Fruit fly (Drosophila melanogaster) whole organism, embryonic: ENCODE measurements around the gene Jhbp14.

Experiments
- Ada2b ChIP-seq: fragments of 200-800 bp; sonication (Bioruptor generic); IDR thresholded peaks from 2 replicates; pipeline ENCODE4 v1.3.6; 2022; ENCODE audit warnings: missing biosample characterization, missing genetic modification characterization
- Bgb ChIP-seq: fragments of 200-800 bp; sonication (Bioruptor generic); IDR thresholded peaks from 2 replicates; pipeline ENCODE4 v1.3.6; 2022; ENCODE audit warnings: missing biosample characterization, missing genetic modification characterization; ENCODE audit not compliant: partially characterized antibody
- CG10267 ChIP-seq: fragments of 200-800 bp; sonication (Bioruptor generic); optimal IDR thresholded peaks from 2 replicates; lab custom pipeline; 2018; ENCODE audit warnings: missing biosample characterization, mild to moderate bottlenecking, missing genetic modification characterization, moderate library complexity
- CG11560 ChIP-seq: fragments of 200-800 bp; sonication (Bioruptor generic); IDR thresholded peaks from 3 replicates; pipeline ENCODE4 v1.3.6; 2022; ENCODE audit warnings: missing biosample characterization, missing genetic modification characterization
- CG11696 ChIP-seq: fragments of 200-800 bp; sonication (Bioruptor generic); IDR thresholded peaks from 2 replicates; pipeline ENCODE4 v1.3.6; 2022; ENCODE audit warnings: missing biosample characterization, missing genetic modification characterization
- CG12769 ChIP-seq: fragments of 200-800 bp; sonication (Bioruptor generic); optimal IDR thresholded peaks from 2 replicates; lab custom pipeline; 2019; ENCODE audit warnings: missing biosample characterization, mild to moderate bottlenecking, missing genetic modification characterization, moderate library complexity
- CG15011 ChIP-seq: fragments of 200-800 bp; sonication (Bioruptor generic); optimal IDR thresholded peaks from 3 replicates; lab custom pipeline; 2018; ENCODE audit warnings: missing biosample characterization, mild to moderate bottlenecking, missing genetic modification characterization
- CG15269 ChIP-seq: fragments of 200-800 bp; sonication (Bioruptor generic); optimal IDR thresholded peaks from 2 replicates; lab custom pipeline; 2018; ENCODE audit warnings: missing biosample characterization, mild to moderate bottlenecking, missing genetic modification characterization, moderate library complexity
- CG16813 ChIP-seq: fragments of 200-800 bp; sonication (Bioruptor generic); IDR thresholded peaks from 3 replicates; pipeline ENCODE4 v1.3.6; 2022; ENCODE audit warnings: missing biosample characterization, missing genetic modification characterization; ENCODE audit not compliant: partially characterized antibody
- CG17912 ChIP-seq: fragments of 200-800 bp; sonication (Bioruptor generic); optimal IDR thresholded peaks from 2 replicates; lab custom pipeline; 2018; ENCODE audit warnings: missing biosample characterization, mild to moderate bottlenecking, missing genetic modification characterization
- CG18764 ChIP-seq: fragments of 200-800 bp; sonication (Bioruptor generic); optimal IDR thresholded peaks from 3 replicates; lab custom pipeline; 2016; ENCODE audit warnings: missing biosample characterization, missing genetic modification characterization
- CG2120 ChIP-seq: fragments of 200-800 bp; sonication (Bioruptor generic); optimal IDR thresholded peaks from 3 replicates; lab custom pipeline; 2016; ENCODE audit warnings: missing biosample characterization, missing genetic modification characterization
- CG33557 ChIP-seq: fragments of 200-800 bp; sonication (Bioruptor generic); optimal IDR thresholded peaks from 2 replicates; lab custom pipeline; 2019; ENCODE audit warnings: missing biosample characterization, mild to moderate bottlenecking, missing genetic modification characterization, moderate library complexity
- CG3838 ChIP-seq: fragments of 200-800 bp; sonication (Bioruptor generic); optimal IDR thresholded peaks from 3 replicates; lab custom pipeline; 2016; ENCODE audit warnings: missing biosample characterization, missing genetic modification characterization
- CG4820 ChIP-seq: fragments of 200-800 bp; sonication (Bioruptor generic); optimal IDR thresholded peaks from 3 replicates; lab custom pipeline; 2016; ENCODE audit warnings: missing biosample characterization, missing genetic modification characterization
- CG6689 ChIP-seq: fragments of 200-800 bp; sonication (Bioruptor generic); IDR thresholded peaks from 2 replicates; pipeline ENCODE4 v1.3.6; 2022; ENCODE audit warnings: missing biosample characterization, missing genetic modification characterization
- CG7271 ChIP-seq: fragments of 200-800 bp; sonication (Bioruptor generic); optimal IDR thresholded peaks from 2 replicates; lab custom pipeline; 2018; ENCODE audit warnings: missing biosample characterization, mild to moderate bottlenecking, missing genetic modification characterization, moderate library complexity
- CG7357 ChIP-seq: fragments of 200-800 bp; sonication (Bioruptor generic); IDR thresholded peaks from 3 replicates; pipeline ENCODE4 v1.3.6; 2022; ENCODE audit warnings: missing biosample characterization, missing genetic modification characterization
- CG7556 ChIP-seq: fragments of 200-800 bp; sonication (Bioruptor generic); optimal IDR thresholded peaks from 2 replicates; lab custom pipeline; 2017; ENCODE audit warnings: missing biosample characterization, mild to moderate bottlenecking, missing genetic modification characterization
- CG7839 ChIP-seq: fragments of 200-800 bp; sonication (Bioruptor generic); optimal IDR thresholded peaks from 3 replicates; lab custom pipeline; 2018; ENCODE audit warnings: missing biosample characterization, mild to moderate bottlenecking, missing genetic modification characterization, moderate library complexity
- CG7928 ChIP-seq: fragments of 200-800 bp; sonication (Bioruptor generic); optimal IDR thresholded peaks from 2 replicates; lab custom pipeline; 2017; ENCODE audit warnings: missing biosample characterization, mild to moderate bottlenecking, missing genetic modification characterization
- CG8359 ChIP-seq: fragments of 200-800 bp; sonication (Bioruptor generic); optimal IDR thresholded peaks from 2 replicates; lab custom pipeline; 2017; ENCODE audit warnings: missing biosample characterization, mild to moderate bottlenecking, missing genetic modification characterization, borderline replicate concordance
- CG9932 ChIP-seq: fragments of 200-800 bp; sonication (Bioruptor generic); IDR thresholded peaks from 2 replicates; pipeline ENCODE4 v1.3.6; 2022; ENCODE audit warnings: missing biosample characterization, missing genetic modification characterization
- Dref ChIP-seq: fragments of 200-800 bp; sonication (Bioruptor generic); IDR thresholded peaks from 2 replicates; pipeline ENCODE4 v1.3.6; 2022; ENCODE audit warnings: missing biosample characterization, missing genetic modification characterization
- Eip74EF ChIP-seq, 2 experiments: fragments of 200-800 bp in 1 of 2; fragments of >200 bp in 1 of 2; sonication (Bioruptor generic) in 1 of 2; optimal IDR thresholded peaks; 2 replicates each; lab custom pipeline; 2017 to 2019; ENCODE audit warnings: missing biosample characterization in 2 of 2, missing genetic modification characterization in 2 of 2, mild to moderate bottlenecking in 1 of 2, moderate library complexity in 1 of 2
- Elba2 ChIP-seq: fragments of 200-800 bp; sonication (Bioruptor generic); optimal IDR thresholded peaks from 3 replicates; lab custom pipeline; 2016; ENCODE audit warnings: missing biosample characterization, missing genetic modification characterization
- Sox102F ChIP-seq: fragments of 200-800 bp; sonication (Bioruptor generic); optimal IDR thresholded peaks from 2 replicates; lab custom pipeline; 2018; ENCODE audit warnings: missing biosample characterization, mild to moderate bottlenecking, missing genetic modification characterization, moderate library complexity
- Ssrp ChIP-seq: fragments of 200-800 bp; sonication (Bioruptor generic); optimal IDR thresholded peaks from 2 replicates; lab custom pipeline; 2018; ENCODE audit warnings: missing biosample characterization, mild to moderate bottlenecking, missing genetic modification characterization, moderate library complexity
- Taf1 ChIP-seq: fragments of 200-800 bp; sonication (Bioruptor generic); IDR thresholded peaks from 2 replicates; pipeline ENCODE4 v1.3.6; 2022; ENCODE audit warnings: missing biosample characterization, missing genetic modification characterization
- YL-1 ChIP-seq: fragments of 200-800 bp; sonication (Bioruptor generic); optimal IDR thresholded peaks from 3 replicates; lab custom pipeline; 2017; ENCODE audit warnings: missing biosample characterization, mild to moderate bottlenecking, missing genetic modification characterization
- cas ChIP-seq: fragments of 200-800 bp; sonication (Bioruptor generic); IDR thresholded peaks from 2 replicates; pipeline ENCODE4 v1.3.6; 2022; ENCODE audit warnings: missing biosample characterization, missing genetic modification characterization
- chinmo ChIP-seq: fragments of 200-800 bp; sonication (Bioruptor generic); IDR thresholded peaks from 4 replicates; pipeline ENCODE4 v1.3.6; 2022; ENCODE audit warnings: missing biosample characterization, missing genetic modification characterization; ENCODE audit not compliant: partially characterized antibody
- corto ChIP-seq: fragments of 200-800 bp; sonication (Bioruptor generic); optimal IDR thresholded peaks from 2 replicates; lab custom pipeline; 2016; ENCODE audit warnings: missing biosample characterization, mild to moderate bottlenecking, missing genetic modification characterization, moderate library complexity
- cwo ChIP-seq: fragments of 200-800 bp; sonication (Bioruptor generic); optimal IDR thresholded peaks from 3 replicates; lab custom pipeline; 2017; ENCODE audit warnings: missing biosample characterization, missing genetic modification characterization, mild to moderate bottlenecking, moderate library complexity, missing genetic modification reagents
- ewg ChIP-seq: fragments of 200-800 bp; sonication (Bioruptor generic); optimal IDR thresholded peaks from 3 replicates; lab custom pipeline; 2017; ENCODE audit warnings: mild to moderate bottlenecking, missing biosample characterization, missing genetic modification reagents, missing genetic modification characterization
- eyg ChIP-seq: fragments of 200-800 bp; sonication (Bioruptor generic); optimal IDR thresholded peaks from 3 replicates; lab custom pipeline; 2016; ENCODE audit warnings: missing biosample characterization, missing genetic modification characterization
- fd102C ChIP-seq: fragments of 200-800 bp; sonication (Bioruptor generic); optimal IDR thresholded peaks from 2 replicates; lab custom pipeline; 2018; ENCODE audit warnings: missing biosample characterization, mild to moderate bottlenecking, missing genetic modification characterization, moderate library complexity
- gce ChIP-seq: fragments of 200-800 bp; sonication (Bioruptor generic); IDR thresholded peaks from 3 replicates; pipeline ENCODE4 v1.3.6; 2022; ENCODE audit warnings: missing biosample characterization, missing genetic modification characterization
- hbn ChIP-seq: fragments of 200-800 bp; sonication (Bioruptor generic); IDR thresholded peaks from 2 replicates; pipeline ENCODE4 v1.3.6; 2022; ENCODE audit warnings: missing biosample characterization, missing genetic modification characterization; ENCODE audit not compliant: partially characterized antibody
- hth ChIP-seq: fragments of >200 bp; optimal IDR thresholded peaks from 2 replicates; lab custom pipeline; 2017; ENCODE audit warnings: inconsistent platforms
- maf-S ChIP-seq: fragments of 200-800 bp; sonication (Bioruptor generic); optimal IDR thresholded peaks from 2 replicates; lab custom pipeline; 2016; ENCODE audit warnings: missing biosample characterization, missing genetic modification characterization
- prd ChIP-seq, 3 experiments: fragments of >200 bp in 2 of 3; fragments of 200-800 bp in 1 of 3; sonication (Bioruptor generic) in 1 of 3; optimal IDR thresholded peaks in 2 of 3; IDR thresholded peaks in 1 of 3; 2 replicates in 2 of 3; 3 replicates in 1 of 3; pipeline versions ENCODE4 v1.3.6 to Lab custom; 2017 to 2022; ENCODE audit warnings: missing biosample characterization in 1 of 3, missing genetic modification characterization in 1 of 3
- sc ChIP-seq, 3 experiments: fragments of >200 bp in 2 of 3; fragments of 200-800 bp in 1 of 3; sonication (Bioruptor generic) in 1 of 3; optimal IDR thresholded peaks; 2 replicates in 2 of 3; 3 replicates in 1 of 3; lab custom pipeline; 2017; ENCODE audit warnings: mild to moderate bottlenecking in 1 of 3, missing biosample characterization in 1 of 3, missing genetic modification characterization in 1 of 3, missing genetic modification reagents in 1 of 3
- tin ChIP-seq: fragments of 200-800 bp; sonication (Bioruptor generic); optimal IDR thresholded peaks from 3 replicates; lab custom pipeline; 2016; ENCODE audit warnings: missing biosample characterization, missing genetic modification characterization
- toy ChIP-seq: fragments of 200-800 bp; sonication (Bioruptor generic); IDR thresholded peaks from 2 replicates; pipeline ENCODE4 v1.3.6; 2022; ENCODE audit warnings: missing biosample characterization, missing genetic modification characterization
- vvl ChIP-seq: fragments of 200-800 bp; sonication (Bioruptor generic); IDR thresholded peaks from 2 replicates; pipeline ENCODE4 v1.3.6; 2022; ENCODE audit warnings: missing biosample characterization, missing genetic modification characterization
- wek ChIP-seq: fragments of 200-800 bp; sonication (Bioruptor generic); optimal IDR thresholded peaks from 3 replicates; lab custom pipeline; 2018; ENCODE audit warnings: missing biosample characterization, mild to moderate bottlenecking, missing genetic modification characterization, moderate library complexity
- zf30C ChIP-seq: fragments of 200-800 bp; sonication (Bioruptor generic); optimal IDR thresholded peaks from 3 replicates; lab custom pipeline; 2018; ENCODE audit warnings: missing biosample characterization, mild to moderate bottlenecking, missing genetic modification characterization
- zfh2 ChIP-seq: fragments of 200-800 bp; sonication (Bioruptor generic); optimal IDR thresholded peaks from 2 replicates; lab custom pipeline; 2016; ENCODE audit warnings: missing biosample characterization, missing genetic modification characterization

The Jhbp14 gene

DNA sequence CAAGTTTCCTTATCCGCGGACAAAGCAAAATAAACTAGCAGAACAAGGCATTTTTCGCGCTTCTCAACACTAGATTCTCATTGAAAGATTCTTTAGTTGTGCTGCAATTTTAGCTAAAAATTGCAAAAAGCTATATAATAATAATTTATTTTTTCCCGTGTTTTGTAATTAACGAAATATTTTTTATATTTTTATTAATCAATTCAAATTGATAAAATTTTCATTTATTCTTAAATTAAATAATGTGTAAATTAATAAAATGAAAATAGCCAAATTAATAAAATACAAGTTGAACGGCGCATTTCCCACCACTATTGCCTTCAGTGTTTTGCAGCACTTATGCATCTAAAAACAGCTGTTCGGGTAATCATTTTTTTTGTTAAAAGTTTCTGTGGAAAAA is 50.2 kb downstream of the Jhbp14 start, which contains the start of the genes Drep4 and Uvrag (continued):
- TF ChIP-seq CG33557 (GFP tag; lab: Kevin White, UChicago) (peak; percentile 59), CG7357 (0 out of 3 replicates have a peak, but pooled peaks have one; percentile 22), vvl (GFP tag; lab: Robert Waterston, UW) (no peak), CG10267 (tag; lab: Kevin White, UChicago) (peak; percentile 97), gce (GFP tag; lab: Robert Waterston, UW) (no peak), Ada2b (GFP tag; lab: Robert Waterston, UW) (no peak; the same call in 1 of the 2 replicates), tin (GFP tag; lab: Kevin White, UChicago) (peak; percentile 64), sc (optimal IDR thresholded peaks at IDR 0.05; lab: Kevin White, UChicago) (no peak), sc (GFP tag; optimal IDR thresholded peaks at IDR 0.05; lab: Kevin White, UChicago) (no peak), CG11560 (tag; lab: Robert Waterston, UW) (no peak), CG16813 (GFP tag; lab: Robert Waterston, UW) (no peak), cwo (no peak), fd102C (GFP tag; lab: Kevin White, UChicago) (no peak), Ssrp (peak; percentile 74), CG6689 (GFP tag; lab: Robert Waterston, UW) (peak; percentile 31; the same call in 1 of the 2 replicates), CG15011 (GFP tag; lab: Kevin White, UChicago) (no peak), Bgb (GFP tag; lab: Robert Waterston, UW) (no peak), eyg (no peak), CG7271 (no peak), CG7928 (no peak), Sox102F (GFP tag; lab: Kevin White, UChicago) (peak; percentile 64), CG2120 (GFP tag; lab: Kevin White, UChicago) (peak; percentile 55), CG8359 (no peak), Eip74EF (GFP tag; optimal IDR thresholded peaks at IDR 0.05; lab: Kevin White, UChicago) (no peak), CG11696 (GFP tag; lab: Robert Waterston, UW) (no peak), CG17912 (GFP tag; lab: Kevin White, UChicago) (no peak), CG7839 (tag; lab: Kevin White, UChicago) (no peak), CG7556 (no peak), CG12769 (tag; lab: Kevin White, UChicago) (no peak), Dref (GFP tag; lab: Robert Waterston, UW) (no peak), prd (optimal IDR thresholded peaks at IDR 0.05; lab: Kevin White, UChicago) (no peak), prd (GFP tag; IDR thresholded peaks at IDR 0.05; lab: Robert Waterston, UW) (peak; percentile 59; the same call in 1 of the 3 replicates), CG4820 (GFP tag; lab: Kevin White, UChicago) (peak; percentile 43), CG15269 (tag; lab: Kevin White, UChicago) (no peak), Taf1 (no peak), ewg (peak; percentile 47), maf-S (GFP tag; lab: Kevin White, UChicago) (no peak), CG3838 (GFP tag; lab: Kevin White, UChicago) (no peak), zfh2 (GFP tag; lab: Kevin White, UChicago) (peak; percentile 50), zf30C (GFP tag; lab: Kevin White, UChicago) (no peak), hbn (GFP tag; lab: Robert Waterston, UW) (no peak), CG18764 (GFP tag; lab: Kevin White, UChicago) (peak; percentile 29), corto (no peak), wek (GFP tag; lab: Kevin White, UChicago) (no peak), chinmo (no peak), Elba2 (GFP tag; lab: Kevin White, UChicago) (no peak), toy (GFP tag; lab: Robert Waterston, UW) (no peak), cas (GFP tag; lab: Robert Waterston, UW) (no peak), CG9932 (peak; percentile 86), YL-1 (GFP tag; lab: Kevin White, UChicago) (peak; percentile 50), hth (lab: Kevin White, UChicago) (no peak)
